Worm (Caenorhabditis elegans): ENCODE data around the gene lact-1.

ce11 chrX:7217704-7218479 lies 42.3 kb downstream of the lact-1 start, which contains the start of gene syd-9:
- TF ChIP-seq lin-11 (tag; optimal IDR thresholded peaks at IDR 0.05), result no peak
- no peak for TF ChIP-seq F13H6.1 (tag; optimal IDR thresholded peaks at IDR 0.05)
- no peak for TF ChIP-seq tbx-2 (tag; optimal IDR thresholded peaks at IDR 0.05)
- no peak for TF ChIP-seq fkh-10 (GFP tag; optimal IDR thresholded peaks at IDR 0.05)

Measured in whole organism, late embryonic.